Worm (Caenorhabditis elegans) whole organism, L3 larva: Measurements from ENCODE around the gene F19C7.3.

ENCODE experiments used
- elt-3 ChIP-seq, 3 experiments: fragments of 150-350 bp in 1 of 3; sonication (generic microtip) in 2 of 3; optimal IDR thresholded peaks; 2 replicates in 2 of 3; 4 replicates in 1 of 3; lab custom pipeline; 2014 to 2017; ENCODE audit warnings: missing biosample characterization in 3 of 3, missing genetic modification characterization in 3 of 3
- fos-1 ChIP-seq: fragments of 150-350 bp; optimal IDR thresholded peaks from 2 replicates; lab custom pipeline; 2014; ENCODE audit warnings: missing biosample characterization, missing genetic modification characterization
- mdl-1 ChIP-seq: fragments of 150-350 bp; optimal IDR thresholded peaks from 2 replicates; lab custom pipeline; 2014; ENCODE audit warnings: missing biosample characterization, missing genetic modification characterization
- nfya-1 ChIP-seq: sonication (generic microtip); optimal IDR thresholded peaks from 2 replicates; lab custom pipeline; 2017; ENCODE audit warnings: missing genetic modification characterization, mild to moderate bottlenecking, missing compliant biosample characterization, antibody characterized with exemption, moderate library complexity; ENCODE audit not compliant: insufficient read depth
- nhr-28 ChIP-seq: fragments of 150-350 bp; optimal IDR thresholded peaks from 2 replicates; lab custom pipeline; 2014; ENCODE audit warnings: missing biosample characterization, missing genetic modification characterization
- nhr-76 ChIP-seq: fragments of 150-350 bp; sonication (generic microtip); optimal IDR thresholded peaks from 5 replicates; lab custom pipeline; 2014; ENCODE audit warnings: missing biosample characterization, missing genetic modification characterization
- pha-4 ChIP-seq: fragments of 150-350 bp; optimal IDR thresholded peaks from 2 replicates; lab custom pipeline; 2014; ENCODE audit warnings: missing biosample characterization, missing genetic modification reagents, missing genetic modification characterization
- snpc-4 ChIP-seq: fragments of 150-350 bp; optimal IDR thresholded peaks from 2 replicates; lab custom pipeline; 2014; ENCODE audit warnings: missing biosample characterization, missing genetic modification characterization
- tbx-2 ChIP-seq: sonication (generic microtip); optimal IDR thresholded peaks from 2 replicates; lab custom pipeline; 2016; ENCODE audit warnings: mild to moderate bottlenecking, missing genetic modification characterization, missing compliant biosample characterization

- TF ChIP-seq nfya-1 (tag; lab: Kevin White, UChicago) (no peak), fos-1 (tag; lab: Kevin White, UChicago) (no peak), mdl-1 (no peak), nhr-28 (tag; lab: Kevin White, UChicago) (no peak), snpc-4 (no peak), nhr-76 (tag; lab: Kevin White, UChicago) (no peak), tbx-2 (tag; lab: Kevin White, UChicago) (no peak), pha-4 (tag; lab: Kevin White, UChicago) (peak; percentile 48), elt-3 (tag; optimal IDR thresholded peaks at IDR 0.05; lab: Kevin White, UChicago) (no peak)
Observed at ce11 chrIV:4557731-4558130, 39.2 kb upstream of the F19C7.3 start.
